Worm (Caenorhabditis elegans) whole organism, early embryonic: ENCODE data around the gene vha-5.

Source experiments
- aly-1 ChIP-seq: sonication (generic microtip); optimal IDR thresholded peaks from 2 replicates; lab custom pipeline; 2016; ENCODE audit warnings: missing genetic modification characterization, missing compliant biosample characterization
- ama-1 ChIP-seq: fragments of 150-350 bp; optimal IDR thresholded peaks from 2 replicates; lab custom pipeline; 2014
- ceh-13 ChIP-seq: fragments of 200-800 bp; sonication (Bioruptor generic); optimal IDR thresholded peaks from 2 replicates; lab custom pipeline; 2018; ENCODE audit warnings: mild to moderate bottlenecking, missing genetic modification characterization, missing compliant biosample characterization
- ceh-36 ChIP-seq: sonication (generic microtip); optimal IDR thresholded peaks from 2 replicates; lab custom pipeline; 2016; ENCODE audit warnings: missing genetic modification characterization, inconsistent platforms, missing compliant biosample characterization
- flt-1 ChIP-seq: fragments of 200-800 bp; sonication (Bioruptor generic); IDR thresholded peaks from 2 replicates; pipeline ENCODE4 v1.3.6; 2022; ENCODE audit warnings: missing genetic modification characterization, missing compliant biosample characterization
- hmbx-1 ChIP-seq: sonication (generic microtip); optimal IDR thresholded peaks from 2 replicates; lab custom pipeline; 2016; ENCODE audit warnings: mild to moderate bottlenecking, missing genetic modification characterization, missing compliant biosample characterization
- pes-1 ChIP-seq: fragments of 200-800 bp; sonication (Bioruptor generic); IDR thresholded peaks from 2 replicates; pipeline ENCODE4 v1.3.6; 2022; ENCODE audit warnings: missing genetic modification reagents, missing genetic modification characterization, missing compliant biosample characterization
- scrt-1 ChIP-seq: fragments of 200-800 bp; sonication (Bioruptor generic); IDR thresholded peaks from 2 replicates; pipeline ENCODE4 v1.3.6; 2022; ENCODE audit warnings: missing genetic modification characterization, missing compliant biosample characterization
- tbx-37 ChIP-seq: fragments of 200-800 bp; sonication (Bioruptor generic); conservative IDR thresholded peaks from 2 replicates; pipeline ENCODE4 v1.3.6; 2022; ENCODE audit warnings: missing genetic modification reagents, missing genetic modification characterization, missing compliant biosample characterization

DNA sequence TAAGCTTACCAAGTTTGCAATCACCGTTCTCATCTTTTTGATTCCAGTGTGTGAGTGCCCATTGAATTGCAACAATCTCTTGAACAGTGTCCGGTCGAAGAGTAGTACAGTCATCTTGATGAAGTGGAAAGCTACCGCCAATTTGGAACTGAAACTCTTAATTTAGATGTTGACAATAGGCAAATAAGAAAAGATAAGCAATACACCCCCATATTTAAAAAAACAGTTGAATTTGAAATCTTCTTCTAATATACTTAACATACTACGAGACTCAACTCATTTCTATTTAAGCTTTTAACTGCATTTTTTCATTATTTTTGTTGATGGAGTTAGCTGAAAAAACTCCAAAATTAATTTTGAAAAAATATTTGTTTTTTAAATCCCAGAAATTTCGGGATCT, 8.3 kb downstream of the vha-5 start:
- TF ChIP-seq hmbx-1 (tag; lab: Kevin White, UChicago) (no peak), tbx-37 (GFP tag; lab: Robert Waterston, UW) (no peak), scrt-1 (no peak), ceh-13 (GFP tag; lab: Kevin White, UChicago) (no peak), ama-1 (lab: Kevin White, UChicago) (no peak), ceh-36 (no peak), pes-1 (GFP tag; lab: Robert Waterston, UW) (no peak), aly-1 (tag; lab: Kevin White, UChicago) (no peak), flt-1 (GFP tag; lab: Robert Waterston, UW) (no peak)
